Fruit fly (Drosophila melanogaster) whole organism, embryonic: ENCODE results near the gene COX7AL.

Source experiments
- Antp ChIP-seq: fragments of 200-800 bp; sonication (Bioruptor generic); optimal IDR thresholded peaks from 3 replicates; lab custom pipeline; 2016; ENCODE audit warnings: missing biosample characterization, missing genetic modification characterization
- Awh ChIP-seq: fragments of 200-800 bp; sonication (Bioruptor generic); IDR thresholded peaks from 2 replicates; pipeline ENCODE4, ENCODE4 v1.3.6; 2022; ENCODE audit warnings: missing biosample characterization, missing genetic modification characterization
- Bdp1 ChIP-seq: fragments of 200-800 bp; sonication (Bioruptor generic); optimal IDR thresholded peaks from 3 replicates; lab custom pipeline; 2016; ENCODE audit warnings: missing biosample characterization, missing genetic modification characterization
- Bgb ChIP-seq: fragments of 200-800 bp; sonication (Bioruptor generic); IDR thresholded peaks from 2 replicates; pipeline ENCODE4 v1.3.6; 2022; ENCODE audit warnings: missing biosample characterization, missing genetic modification characterization; ENCODE audit not compliant: partially characterized antibody
- C15 ChIP-seq: fragments of 200-800 bp; sonication (Bioruptor generic); IDR thresholded peaks from 3 replicates; pipeline ENCODE4 v1.3.6; 2022; ENCODE audit warnings: missing biosample characterization, missing genetic modification characterization
- CG10543 ChIP-seq: fragments of 200-800 bp; sonication (Bioruptor generic); optimal IDR thresholded peaks from 3 replicates; lab custom pipeline; 2017; ENCODE audit warnings: missing biosample characterization, mild to moderate bottlenecking, missing genetic modification characterization, moderate library complexity
- CG10654 ChIP-seq: fragments of 200-800 bp; sonication (Bioruptor generic); optimal IDR thresholded peaks from 2 replicates; lab custom pipeline; 2016; ENCODE audit warnings: missing biosample characterization, missing genetic modification characterization
- CG10959 ChIP-seq: fragments of 200-800 bp; sonication (Bioruptor generic); IDR thresholded peaks from 2 replicates; pipeline ENCODE4 v1.3.6; 2022; ENCODE audit warnings: missing biosample characterization, missing genetic modification characterization
- CG10979 ChIP-seq: fragments of 200-800 bp; sonication (Bioruptor generic); optimal IDR thresholded peaks from 2 replicates; lab custom pipeline; 2018; ENCODE audit warnings: missing biosample characterization, mild to moderate bottlenecking, missing genetic modification characterization, moderate library complexity
- CG11504 ChIP-seq: fragments of 200-800 bp; sonication (Bioruptor generic); optimal IDR thresholded peaks from 3 replicates; lab custom pipeline; 2019; ENCODE audit warnings: missing biosample characterization, mild to moderate bottlenecking, missing genetic modification characterization, moderate library complexity
- CG12104 ChIP-seq: fragments of 200-800 bp; sonication (Bioruptor generic); optimal IDR thresholded peaks from 3 replicates; lab custom pipeline; 2016; ENCODE audit warnings: missing biosample characterization, missing genetic modification characterization
- CG12744 ChIP-seq: fragments of 200-800 bp; sonication (Bioruptor generic); optimal IDR thresholded peaks from 2 replicates; lab custom pipeline; 2016; ENCODE audit warnings: missing biosample characterization, missing genetic modification characterization
- CG12769 ChIP-seq: fragments of 200-800 bp; sonication (Bioruptor generic); optimal IDR thresholded peaks from 2 replicates; lab custom pipeline; 2019; ENCODE audit warnings: missing biosample characterization, mild to moderate bottlenecking, missing genetic modification characterization, moderate library complexity
- CG12942 ChIP-seq: fragments of 200-800 bp; sonication (Bioruptor generic); optimal IDR thresholded peaks from 3 replicates; lab custom pipeline; 2016; ENCODE audit warnings: missing biosample characterization, missing genetic modification characterization
- CG1529 ChIP-seq: fragments of 200-800 bp; sonication (Bioruptor generic); optimal IDR thresholded peaks from 3 replicates; lab custom pipeline; 2018; ENCODE audit warnings: missing biosample characterization, missing genetic modification characterization
- CG15479 ChIP-seq: fragments of 200-800 bp; sonication (Bioruptor generic); optimal IDR thresholded peaks from 3 replicates; lab custom pipeline; 2019; ENCODE audit warnings: missing biosample characterization, mild to moderate bottlenecking, missing genetic modification characterization, moderate library complexity
- CG17829 ChIP-seq: fragments of 200-800 bp; optimal IDR thresholded peaks from 2 replicates; lab custom pipeline; 2019; ENCODE audit warnings: missing biosample characterization, mild to moderate bottlenecking, missing genetic modification characterization, moderate library complexity
- CG32767 ChIP-seq: fragments of 200-800 bp; sonication (Bioruptor generic); IDR thresholded peaks from 2 replicates; pipeline ENCODE4 v1.3.6; 2022; ENCODE audit warnings: missing biosample characterization, missing genetic modification characterization
- CG3995 ChIP-seq: fragments of 200-800 bp; sonication (Bioruptor generic); optimal IDR thresholded peaks from 3 replicates; lab custom pipeline; 2016; ENCODE audit warnings: missing biosample characterization, missing genetic modification characterization
- CG4328 ChIP-seq: fragments of 200-800 bp; sonication (Bioruptor generic); optimal IDR thresholded peaks from 3 replicates; lab custom pipeline; 2017; ENCODE audit warnings: missing biosample characterization, missing genetic modification reagents, missing genetic modification characterization
- CG4854 ChIP-seq: fragments of 200-800 bp; sonication (Bioruptor generic); optimal IDR thresholded peaks from 2 replicates; lab custom pipeline; 2016; ENCODE audit warnings: missing biosample characterization, missing genetic modification characterization, inconsistent platforms
- CG9609 ChIP-seq: fragments of 200-800 bp; sonication (Bioruptor generic); optimal IDR thresholded peaks from 3 replicates; lab custom pipeline; 2016; ENCODE audit warnings: missing biosample characterization, missing genetic modification characterization
- Deaf1 ChIP-seq: fragments of 200-800 bp; optimal IDR thresholded peaks from 3 replicates; lab custom pipeline; 2019; ENCODE audit warnings: missing biosample characterization, mild to moderate bottlenecking, missing genetic modification characterization, moderate library complexity
- Fer3 ChIP-seq: fragments of 200-800 bp; sonication (Bioruptor generic); optimal IDR thresholded peaks from 2 replicates; lab custom pipeline; 2018; ENCODE audit warnings: missing biosample characterization, mild to moderate bottlenecking, missing genetic modification characterization, moderate library complexity
- GATAe ChIP-seq: fragments of 200-800 bp; sonication (Bioruptor generic); conservative IDR thresholded peaks from 2 replicates; pipeline ENCODE4 v1.3.6; 2022; ENCODE audit warnings: missing biosample characterization, missing genetic modification characterization
- Gug ChIP-seq: fragments of 200-800 bp; sonication (Bioruptor generic); IDR thresholded peaks from 4 replicates; pipeline ENCODE4 v1.3.6; 2022; ENCODE audit warnings: missing biosample characterization, missing genetic modification characterization
- Hand ChIP-seq: fragments of 200-800 bp; sonication (Bioruptor generic); optimal IDR thresholded peaks from 2 replicates; lab custom pipeline; 2017; ENCODE audit warnings: mild to moderate bottlenecking, missing biosample characterization, missing genetic modification reagents, missing genetic modification characterization
- HmgD ChIP-seq: fragments of 200-800 bp; sonication (Bioruptor generic); optimal IDR thresholded peaks from 3 replicates; lab custom pipeline; 2016; ENCODE audit warnings: missing biosample characterization, missing genetic modification characterization
- Hmr ChIP-seq: fragments of 200-800 bp; sonication (Bioruptor generic); optimal IDR thresholded peaks from 3 replicates; lab custom pipeline; 2017; ENCODE audit warnings: mild to moderate bottlenecking, missing biosample characterization, missing genetic modification reagents, missing genetic modification characterization
- Jarid2 ChIP-seq: fragments of 200-800 bp; sonication (Bioruptor generic); optimal IDR thresholded peaks from 3 replicates; lab custom pipeline; 2017; ENCODE audit warnings: mild to moderate bottlenecking, missing biosample characterization, missing genetic modification reagents, missing genetic modification characterization
- Lpt ChIP-seq: fragments of >200 bp; optimal IDR thresholded peaks from 2 replicates; lab custom pipeline; 2018; ENCODE audit warnings: missing biosample characterization, missing genetic modification characterization
- Nf-YA ChIP-seq: fragments of 200-800 bp; sonication (Bioruptor generic); IDR thresholded peaks from 2 replicates; pipeline ENCODE4 v1.3.6; 2022; ENCODE audit warnings: missing biosample characterization, missing genetic modification characterization
- Stat92E ChIP-seq, 3 experiments: fragments of >200 bp in 2 of 3; fragments of 200-800 bp in 1 of 3; sonication (Bioruptor generic) in 1 of 3; optimal IDR thresholded peaks; 2 replicates each; lab custom pipeline; 2017 to 2019; ENCODE audit warnings: missing biosample characterization in 3 of 3, missing genetic modification characterization in 3 of 3, mild to moderate bottlenecking in 1 of 3, moderate library complexity in 1 of 3
- ase ChIP-seq: fragments of 200-800 bp; sonication (Bioruptor generic); IDR thresholded peaks from 3 replicates; pipeline ENCODE4 v1.3.6; 2022; ENCODE audit warnings: missing biosample characterization, missing genetic modification characterization
- bigmax ChIP-seq: fragments of 200-800 bp; sonication (Bioruptor generic); optimal IDR thresholded peaks from 2 replicates; lab custom pipeline; 2018; ENCODE audit warnings: missing biosample characterization, mild to moderate bottlenecking, missing genetic modification characterization
- bsh ChIP-seq, 2 experiments: fragments of 200-800 bp; sonication (Bioruptor generic); optimal IDR thresholded peaks; 2 replicates each; lab custom pipeline; 2017 to 2018; ENCODE audit warnings: mild to moderate bottlenecking in 2 of 2, missing biosample characterization in 2 of 2, missing genetic modification characterization in 2 of 2, moderate library complexity in 1 of 2
- ewg ChIP-seq: fragments of 200-800 bp; sonication (Bioruptor generic); optimal IDR thresholded peaks from 3 replicates; lab custom pipeline; 2017; ENCODE audit warnings: mild to moderate bottlenecking, missing biosample characterization, missing genetic modification reagents, missing genetic modification characterization
- fd64A ChIP-seq: fragments of 200-800 bp; sonication (Bioruptor generic); optimal IDR thresholded peaks from 3 replicates; lab custom pipeline; 2018; ENCODE audit warnings: missing biosample characterization, mild to moderate bottlenecking, missing genetic modification characterization
- gce ChIP-seq: fragments of 200-800 bp; sonication (Bioruptor generic); IDR thresholded peaks from 3 replicates; pipeline ENCODE4 v1.3.6; 2022; ENCODE audit warnings: missing biosample characterization, missing genetic modification characterization
- gcm ChIP-seq: fragments of 200-800 bp; sonication (Bioruptor generic); optimal IDR thresholded peaks from 2 replicates; lab custom pipeline; 2019; ENCODE audit warnings: missing biosample characterization, mild to moderate bottlenecking, missing genetic modification characterization, moderate library complexity
- hbn ChIP-seq: fragments of 200-800 bp; sonication (Bioruptor generic); IDR thresholded peaks from 2 replicates; pipeline ENCODE4 v1.3.6; 2022; ENCODE audit warnings: missing biosample characterization, missing genetic modification characterization; ENCODE audit not compliant: partially characterized antibody
- insv ChIP-seq, 2 experiments: fragments of 200-800 bp; sonication (Bioruptor generic); optimal IDR thresholded peaks; 3 replicates each; lab custom pipeline; 2016 to 2018; ENCODE audit warnings: missing biosample characterization in 2 of 2, missing genetic modification characterization in 2 of 2
- kni ChIP-seq: fragments of 200-800 bp; sonication (Bioruptor generic); optimal IDR thresholded peaks from 3 replicates; lab custom pipeline; 2017; ENCODE audit warnings: mild to moderate bottlenecking, missing biosample characterization, missing genetic modification reagents, missing genetic modification characterization
- oc ChIP-seq: fragments of 200-800 bp; sonication (Bioruptor generic); optimal IDR thresholded peaks from 2 replicates; lab custom pipeline; 2018; ENCODE audit warnings: missing biosample characterization, mild to moderate bottlenecking, missing genetic modification characterization, moderate library complexity
- odd ChIP-seq: fragments of 200-800 bp; sonication (Bioruptor generic); optimal IDR thresholded peaks from 2 replicates; lab custom pipeline; 2017; ENCODE audit warnings: missing biosample characterization, mild to moderate bottlenecking, missing genetic modification characterization
- seq ChIP-seq: fragments of 200-800 bp; sonication (Bioruptor generic); IDR thresholded peaks from 2 replicates; pipeline ENCODE4 v1.3.6; 2022; ENCODE audit warnings: missing biosample characterization, missing genetic modification characterization
- slbo ChIP-seq: fragments of 200-800 bp; sonication (Bioruptor generic); IDR thresholded peaks from 2 replicates; pipeline ENCODE4 v1.3.6; 2022; ENCODE audit warnings: missing biosample characterization, missing genetic modification characterization
- tap ChIP-seq: fragments of 200-800 bp; optimal IDR thresholded peaks from 3 replicates; lab custom pipeline; 2019; ENCODE audit warnings: missing biosample characterization, mild to moderate bottlenecking, missing genetic modification characterization, moderate library complexity
- tin ChIP-seq: fragments of 200-800 bp; sonication (Bioruptor generic); optimal IDR thresholded peaks from 3 replicates; lab custom pipeline; 2016; ENCODE audit warnings: missing biosample characterization, missing genetic modification characterization
- wek ChIP-seq: fragments of 200-800 bp; sonication (Bioruptor generic); optimal IDR thresholded peaks from 3 replicates; lab custom pipeline; 2018; ENCODE audit warnings: missing biosample characterization, mild to moderate bottlenecking, missing genetic modification characterization, moderate library complexity

The COX7AL gene

DNA sequence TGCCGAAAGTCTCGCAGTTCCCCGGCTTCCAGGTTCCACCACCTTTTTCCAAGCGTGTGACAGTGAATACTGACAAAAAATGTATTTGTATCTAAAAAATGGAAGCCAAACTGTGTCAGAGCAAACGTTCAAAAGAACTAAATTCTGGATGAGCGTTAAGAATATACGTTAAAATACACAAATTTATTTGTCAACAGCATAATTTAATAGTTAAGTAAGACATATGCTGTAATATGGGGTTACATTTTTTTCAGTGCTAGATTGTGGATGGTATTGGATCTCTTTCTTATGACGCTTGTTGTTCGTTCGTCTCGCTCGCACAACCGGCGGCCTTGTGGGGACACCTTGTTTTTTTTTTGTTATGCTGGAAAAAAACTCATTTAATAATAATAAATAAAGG, 12.1 kb downstream of the COX7AL start (continued):
- TF ChIP-seq C15 (GFP tag; lab: Robert Waterston, UW) (peak; percentile 92), kni (GFP tag; lab: Kevin White, UChicago) (no peak), slbo (peak; percentile 98), CG3995 (GFP tag; lab: Kevin White, UChicago) (peak; percentile 56), CG1529 (GFP tag; lab: Kevin White, UChicago) (peak; percentile 77), gcm (GFP tag; lab: Kevin White, UChicago) (peak; percentile 83), CG10959 (peak; percentile 63; the same call in 1 of the 2 replicates), CG12769 (tag; lab: Kevin White, UChicago) (peak; percentile 99), CG10654 (GFP tag; lab: Kevin White, UChicago) (peak; percentile 93), CG4854 (GFP tag; lab: Kevin White, UChicago) (peak; percentile 92), tap (tag; lab: Kevin White, UChicago) (peak; percentile 90), fd64A (GFP tag; lab: Kevin White, UChicago) (peak; percentile 66), Bgb (GFP tag; lab: Robert Waterston, UW) (no peak), gce (GFP tag; lab: Robert Waterston, UW) (peak; percentile 89), odd (peak; percentile 90), seq (GFP tag; lab: Robert Waterston, UW) (peak; percentile 95), wek (GFP tag; lab: Kevin White, UChicago) (peak; percentile 75), Antp (GFP tag; lab: Kevin White, UChicago) (peak; percentile 96), Deaf1 (tag; lab: Kevin White, UChicago) (peak; percentile 73), Hmr (GFP tag; lab: Kevin White, UChicago) (peak; percentile 98), GATAe (GFP tag; lab: Robert Waterston, UW) (peak; percentile 87), CG4328 (GFP tag; lab: Kevin White, UChicago) (peak; percentile 68), CG12104 (peak; percentile 94), CG11504 (tag; lab: Kevin White, UChicago) (peak; percentile 93), hbn (no peak), ewg (GFP tag; lab: Kevin White, UChicago) (peak; percentile 87), Bdp1 (GFP tag; lab: Kevin White, UChicago) (peak; percentile 90), CG15479 (GFP tag; lab: Kevin White, UChicago) (no peak), Gug (GFP tag; lab: Robert Waterston, UW) (peak; percentile 90), bigmax (GFP tag; lab: Kevin White, UChicago) (peak; percentile 42), Nf-YA (GFP tag; lab: Robert Waterston, UW) (peak; percentile 91), CG9609 (GFP tag; lab: Kevin White, UChicago) (peak; percentile 96), CG10543 (peak; percentile 96), Hand (GFP tag; lab: Kevin White, UChicago) (peak; percentile 94), Fer3 (tag; lab: Kevin White, UChicago) (peak; percentile 97), ase (GFP tag; lab: Robert Waterston, UW) (peak; percentile 93), Jarid2 (peak; percentile 75), CG12942 (GFP tag; lab: Kevin White, UChicago) (peak; percentile 91), CG10979 (tag; lab: Kevin White, UChicago) (peak; percentile 87), tin (GFP tag; lab: Kevin White, UChicago) (peak; percentile 97), bsh (GFP tag; optimal IDR thresholded peaks at IDR 0.05; lab: Kevin White, UChicago) (peak; percentile 43 to 93), Awh (GFP tag; lab: Robert Waterston, UW) (peak; percentile 90), Stat92E (GFP tag; optimal IDR thresholded peaks at IDR 0.05; lab: Kevin White, UChicago) (no peak), CG17829 (tag; lab: Kevin White, UChicago) (peak; percentile 88), Lpt (no peak), oc (tag; lab: Kevin White, UChicago) (peak; percentile 93), CG12744 (GFP tag; lab: Kevin White, UChicago) (peak; percentile 94), CG32767 (GFP tag; lab: Robert Waterston, UW) (peak; percentile 91), HmgD (GFP tag; lab: Kevin White, UChicago) (peak; percentile 94), insv (GFP tag; optimal IDR thresholded peaks at IDR 0.05; lab: Kevin White, UChicago) (peak in 1 of 2 experiments; percentile 66)
